Fruit fly (Drosophila melanogaster): ENCODE data around the gene Prx1.
A peak's percentile ranks its signal among the peaks of the same experiment; 100 is the strongest.

The Prx1 gene

dm6 chr3L:15225689-15226088, 18.0 kb downstream of the Prx1 start:
- TF ChIP-seq salr (GFP tag; optimal IDR thresholded peaks at IDR 0.05), result peak; percentile 21 to 74
- peak; percentile 57 for TF ChIP-seq CG32006 (GFP tag; optimal IDR thresholded peaks at IDR 0.05)
- peak; percentile 42 for TF ChIP-seq vri (GFP tag; optimal IDR thresholded peaks at IDR 0.05)
- TF ChIP-seq achi (GFP tag; optimal IDR thresholded peaks at IDR 0.05), result peak; percentile 72
- TF ChIP-seq svp (GFP tag), result peak; percentile 89
- TF ChIP-seq CG9139 (GFP tag; optimal IDR thresholded peaks at IDR 0.05), result peak; percentile 61
- TF ChIP-seq CG6808 (GFP tag; optimal IDR thresholded peaks at IDR 0.05), result peak; percentile 79
- peak; percentile 83 for TF ChIP-seq OdsH (GFP tag; optimal IDR thresholded peaks at IDR 0.05)
- TF ChIP-seq Ets21C (GFP tag; optimal IDR thresholded peaks at IDR 0.05), result peak; percentile 46
- TF ChIP-seq CG1621 (tag; optimal IDR thresholded peaks at IDR 0.05), result peak; percentile 85
- TF ChIP-seq CG10631 (GFP tag; optimal IDR thresholded peaks at IDR 0.05), result peak; percentile 78
- TF ChIP-seq CG11762 (GFP tag; optimal IDR thresholded peaks at IDR 0.05; ENCODE audit: insufficient read depth), result peak; percentile 70
- TF ChIP-seq topi (GFP tag; optimal IDR thresholded peaks at IDR 0.05), result peak; percentile 70
- peak; percentile 88 for TF ChIP-seq Ets96B (tag; optimal IDR thresholded peaks at IDR 0.05)
- TF ChIP-seq CG11294 (GFP tag; IDR thresholded peaks at IDR 0.05), result no peak
- peak; percentile 76 for TF ChIP-seq Sox14 (GFP tag; optimal IDR thresholded peaks at IDR 0.05)
- peak; percentile 61 for TF ChIP-seq Hr4 (GFP tag; optimal IDR thresholded peaks at IDR 0.05)
- peak; percentile 67 to 79 for TF ChIP-seq ss (GFP tag; optimal IDR thresholded peaks at IDR 0.05)
- peak; percentile 69 for TF ChIP-seq CG7368 (GFP tag; optimal IDR thresholded peaks at IDR 0.05)
- peak; percentile 69 for TF ChIP-seq CG8632 (GFP tag; optimal IDR thresholded peaks at IDR 0.05)
- TF ChIP-seq CG4318 (GFP tag; optimal IDR thresholded peaks at IDR 0.05), result peak; percentile 40
- TF ChIP-seq Lpt (GFP tag; optimal IDR thresholded peaks at IDR 0.05), result peak; percentile 48
- TF ChIP-seq CG3919 (GFP tag; optimal IDR thresholded peaks at IDR 0.05), result peak; percentile 83
- peak; percentile 76 for TF ChIP-seq Met (GFP tag; optimal IDR thresholded peaks at IDR 0.05)
- TF ChIP-seq CG8319 (GFP tag; optimal IDR thresholded peaks at IDR 0.05), result peak; percentile 74
- peak; percentile 81 for TF ChIP-seq CG3032 (tag; optimal IDR thresholded peaks at IDR 0.05)
- TF ChIP-seq CG6792 (GFP tag; optimal IDR thresholded peaks at IDR 0.05), result peak; percentile 73
- peak; percentile 63 for TF ChIP-seq CG11902 (GFP tag; optimal IDR thresholded peaks at IDR 0.05)
- TF ChIP-seq fkh (GFP tag; optimal IDR thresholded peaks at IDR 0.05), result no peak
- peak; percentile 74 for TF ChIP-seq net (GFP tag; optimal IDR thresholded peaks at IDR 0.05)
- peak; percentile 56 for TF ChIP-seq Sox15 (GFP tag; optimal IDR thresholded peaks at IDR 0.05)
- TF ChIP-seq acj6 (GFP tag; optimal IDR thresholded peaks at IDR 0.05), result peak; percentile 80
- peak; percentile 77 for TF ChIP-seq esn (GFP tag; optimal IDR thresholded peaks at IDR 0.05)
- no peak for TF ChIP-seq Blimp-1 (GFP tag; optimal IDR thresholded peaks at IDR 0.05)
- TF ChIP-seq eg (GFP tag; IDR thresholded peaks at IDR 0.05), result no peak
- peak; percentile 83 for TF ChIP-seq dsx (GFP tag; optimal IDR thresholded peaks at IDR 0.05; ENCODE audit: poor library complexity, severe bottlenecking)
- peak; percentile 77 for TF ChIP-seq fd59A (GFP tag; optimal IDR thresholded peaks at IDR 0.05)
- peak; percentile 11 for TF ChIP-seq CG6276 (GFP tag; optimal IDR thresholded peaks at IDR 0.05)
- TF ChIP-seq Hr38 (GFP tag; optimal IDR thresholded peaks at IDR 0.05), result no peak
- TF ChIP-seq CG16779 (tag; optimal IDR thresholded peaks at IDR 0.05), result peak; percentile 37
- TF ChIP-seq CG6854 (GFP tag; optimal IDR thresholded peaks at IDR 0.05), result no peak
- peak; percentile 74 for TF ChIP-seq lz (GFP tag; optimal IDR thresholded peaks at IDR 0.05)
- peak; percentile 85 for TF ChIP-seq CG6163 (GFP tag; IDR thresholded peaks at IDR 0.05)
- TF ChIP-seq Gug (GFP tag; IDR thresholded peaks at IDR 0.05), result peak; percentile 36; the same call in 1 of the 2 replicates
- peak; percentile 64 for TF ChIP-seq CG31627 (GFP tag; optimal IDR thresholded peaks at IDR 0.05)
- TF ChIP-seq CG34406 (GFP tag; optimal IDR thresholded peaks at IDR 0.05), result peak; percentile 67
- TF ChIP-seq dac (GFP tag; optimal IDR thresholded peaks at IDR 0.05), result peak; percentile 24
- peak; percentile 57 for TF ChIP-seq fd85E (GFP tag; optimal IDR thresholded peaks at IDR 0.05)
- peak; percentile 85 for TF ChIP-seq CG10669 (GFP tag; optimal IDR thresholded peaks at IDR 0.05)
- peak; percentile 84 for TF ChIP-seq Eip75B (GFP tag; optimal IDR thresholded peaks at IDR 0.05)
- TF ChIP-seq spab (GFP tag; optimal IDR thresholded peaks at IDR 0.05), result peak; percentile 74
- TF ChIP-seq Eip78C (GFP tag), result peak; percentile 96

Measured in whole organism, prepupa.